Worm (Caenorhabditis elegans): Measurements from ENCODE around the gene F14F8.14.

DNA sequence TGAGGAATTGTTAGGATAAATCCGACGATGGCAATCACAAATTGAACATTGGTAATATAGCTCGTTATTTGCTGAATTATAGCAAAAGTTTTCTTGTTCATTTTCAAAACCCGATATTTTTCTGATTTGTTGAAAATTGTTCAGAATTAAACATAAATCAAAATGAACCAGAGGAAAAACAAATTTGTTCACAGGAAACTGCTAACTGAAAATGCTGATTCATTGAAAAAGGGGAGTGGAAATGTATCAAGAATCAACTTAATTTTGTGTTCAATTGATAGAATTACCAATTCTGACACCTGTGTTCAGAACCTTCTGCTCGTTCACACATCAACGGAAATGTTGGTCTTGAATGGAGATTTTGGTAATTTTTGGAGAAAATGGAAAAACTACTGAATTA is 23.0 kb downstream of the F14F8.14 start, which contains the start of gene srw-77:
- TF ChIP-seq ceh-63 (GFP tag; optimal IDR thresholded peaks at IDR 0.05), result no peak
- TF ChIP-seq skn-1 (tag; optimal IDR thresholded peaks at IDR 0.05), result no peak
- no peak for TF ChIP-seq egl-13 (tag; optimal IDR thresholded peaks at IDR 0.05)
- no peak for TF ChIP-seq pax-3 (tag; optimal IDR thresholded peaks at IDR 0.05)
